Worm (Caenorhabditis elegans) whole organism, L2 larva: Measurements from ENCODE around the gene C32D5.14.

Experiments
- C34F6.9 ChIP-seq: fragments of 150-350 bp; optimal IDR thresholded peaks from 2 replicates; lab custom pipeline; 2014; ENCODE audit warnings: missing biosample characterization, missing genetic modification characterization
- ama-1 ChIP-seq: fragments of 150-350 bp; optimal IDR thresholded peaks from 2 replicates; lab custom pipeline; 2018; ENCODE audit warnings: inconsistent platforms
- blmp-1 ChIP-seq: sonication (generic microtip); optimal IDR thresholded peaks from 2 replicates; lab custom pipeline; 2017; ENCODE audit warnings: missing genetic modification characterization, mild to moderate bottlenecking, missing compliant biosample characterization, antibody characterized with exemption, moderate library complexity; ENCODE audit not compliant: insufficient read depth
- ceh-82 ChIP-seq: fragments of 150-350 bp; optimal IDR thresholded peaks from 2 replicates; lab custom pipeline; 2014; ENCODE audit warnings: missing biosample characterization, missing genetic modification characterization
- fos-1 ChIP-seq: fragments of 150-350 bp; optimal IDR thresholded peaks from 2 replicates; lab custom pipeline; 2014; ENCODE audit warnings: missing biosample characterization, missing genetic modification characterization
- lsy-2 ChIP-seq, 2 experiments: fragments of 150-350 bp in 1 of 2; sonication (generic microtip) in 1 of 2; optimal IDR thresholded peaks; 2 replicates each; lab custom pipeline; 2014 to 2017; ENCODE audit warnings: missing biosample characterization in 2 of 2, missing genetic modification characterization in 2 of 2
- nhr-12 ChIP-seq: fragments of 150-350 bp; optimal IDR thresholded peaks from 2 replicates; lab custom pipeline; 2014; ENCODE audit warnings: missing biosample characterization, missing genetic modification characterization
- skn-1 ChIP-seq: sonication (generic microtip); optimal IDR thresholded peaks from 2 replicates; lab custom pipeline; 2017; ENCODE audit warnings: missing biosample characterization, missing genetic modification characterization
- sma-3 ChIP-seq: sonication (generic microtip); optimal IDR thresholded peaks from 2 replicates; lab custom pipeline; 2016; ENCODE audit warnings: missing genetic modification reagents, missing genetic modification characterization, missing compliant biosample characterization
- ztf-11 ChIP-seq: sonication (generic microtip); optimal IDR thresholded peaks from 2 replicates; lab custom pipeline; 2017; ENCODE audit warnings: missing biosample characterization, missing genetic modification characterization
- ztf-4 ChIP-seq: fragments of 150-350 bp; optimal IDR thresholded peaks from 2 replicates; lab custom pipeline; 2014; ENCODE audit warnings: missing biosample characterization, missing genetic modification characterization

DNA sequence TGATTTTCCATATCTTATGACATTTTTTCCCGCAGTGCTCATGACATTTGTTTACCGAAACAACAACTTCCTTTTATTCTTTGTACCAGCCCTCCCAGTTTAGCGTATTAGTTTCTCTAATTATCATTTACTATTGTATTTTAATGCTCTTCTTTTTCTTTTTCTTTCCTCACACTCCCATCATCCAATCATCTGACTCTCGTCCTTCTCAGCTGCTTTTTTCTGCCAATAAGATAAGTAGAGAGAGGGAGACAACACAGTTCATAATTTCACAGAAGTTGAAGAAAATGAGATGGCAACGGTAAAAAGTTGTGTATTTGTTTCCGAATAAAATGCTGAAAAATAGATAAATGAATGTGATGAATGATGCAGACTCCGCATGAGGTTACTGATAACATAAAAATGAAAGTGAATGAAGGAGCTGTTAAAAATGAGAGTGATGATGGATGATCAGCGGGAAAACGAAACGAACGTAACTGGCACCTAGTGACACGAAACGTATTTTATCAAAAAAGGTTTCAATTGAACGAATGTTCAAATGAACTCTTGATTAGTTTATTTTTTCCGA, 42.2 kb downstream of the C32D5.14 start:
- TF ChIP-seq fos-1 (tag; lab: Kevin White, UChicago) = peak; percentile 90
- no peak for TF ChIP-seq ama-1 (lab: Kevin White, UChicago)
- TF ChIP-seq ztf-4 (tag; lab: Kevin White, UChicago) = no peak
- TF ChIP-seq skn-1 (tag; lab: Kevin White, UChicago) = no peak
- no peak for TF ChIP-seq ceh-82 (tag; lab: Kevin White, UChicago)
- TF ChIP-seq nhr-12 (tag; lab: Kevin White, UChicago) = no peak
- TF ChIP-seq C34F6.9 (tag; lab: Kevin White, UChicago) = no peak
- TF ChIP-seq lsy-2 (tag; optimal IDR thresholded peaks at IDR 0.05; lab: Kevin White, UChicago) = no peak
- no peak for TF ChIP-seq ztf-11 (tag; lab: Kevin White, UChicago)
- no peak for TF ChIP-seq sma-3 (GFP tag; lab: Kevin White, UChicago)
- TF ChIP-seq blmp-1 (tag; lab: Kevin White, UChicago) = peak; percentile 29
